Worm (Caenorhabditis elegans): Measurements from ENCODE around the gene ZK795.3.

Gene ZK795.3

DNA sequence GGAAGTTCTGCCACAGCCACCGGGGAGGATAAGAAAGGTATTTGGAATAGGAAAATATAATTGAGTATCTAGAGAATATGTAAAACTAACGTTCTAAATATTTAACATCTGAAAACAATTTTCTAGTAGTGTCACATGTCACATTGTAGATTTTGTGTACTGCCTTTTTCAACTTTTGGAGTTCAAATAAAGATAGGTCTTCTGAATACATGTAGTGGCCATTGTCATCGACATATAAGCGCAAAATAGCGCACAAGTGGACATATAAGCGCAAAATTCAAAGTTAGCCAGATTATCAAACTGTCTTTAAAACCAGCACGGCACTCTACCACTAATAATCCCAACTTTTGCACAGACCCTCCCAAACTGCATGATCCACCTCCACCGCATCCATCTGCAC is 15.1 kb downstream of the ZK795.3 start:
- no peak for TF ChIP-seq hlh-1 (tag; optimal IDR thresholded peaks at IDR 0.05)

DNA sequence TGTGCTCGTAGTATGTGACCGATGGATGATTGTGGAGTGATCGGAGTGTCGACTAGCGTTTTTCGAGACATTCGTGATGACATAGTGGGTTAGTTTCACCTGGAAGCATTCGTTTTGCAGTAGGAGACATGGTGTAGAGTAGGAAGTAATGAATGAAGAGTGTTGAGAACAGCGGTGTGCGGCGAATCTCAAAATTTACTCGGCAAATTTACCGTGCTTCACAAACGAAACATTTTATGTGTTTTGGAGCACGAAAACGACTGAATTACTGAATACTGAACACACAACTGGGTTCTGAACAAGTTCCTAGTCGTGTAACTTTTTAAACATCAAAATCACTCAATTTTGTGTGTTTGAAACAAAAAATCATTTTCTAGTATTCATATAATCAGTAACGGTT is 21.9 kb downstream of the ZK795.3 start, which contains the start of gene K08E7.6:
K08E7.6 (minus strand) TSS at position 101 of the 400 bp plus-strand sequence.
- no peak for TF ChIP-seq snpc-4 (tag; optimal IDR thresholded peaks at IDR 0.05)
- no peak for TF ChIP-seq nhr-237 (tag; optimal IDR thresholded peaks at IDR 0.05)
- no peak for TF ChIP-seq ceh-39 (tag; optimal IDR thresholded peaks at IDR 0.05)
- TF ChIP-seq pha-4 (tag; optimal IDR thresholded peaks at IDR 0.05), result no peak
- no peak for TF ChIP-seq cnd-1 (tag; optimal IDR thresholded peaks at IDR 0.05)
- no peak for TF ChIP-seq elt-3 (tag; optimal IDR thresholded peaks at IDR 0.05)
- no peak for TF ChIP-seq ceh-43 (GFP tag; optimal IDR thresholded peaks at IDR 0.05)
- TF ChIP-seq lsy-2 (tag; optimal IDR thresholded peaks at IDR 0.05), result no peak
- no peak for TF ChIP-seq mab-5 (tag; optimal IDR thresholded peaks at IDR 0.05)

DNA sequence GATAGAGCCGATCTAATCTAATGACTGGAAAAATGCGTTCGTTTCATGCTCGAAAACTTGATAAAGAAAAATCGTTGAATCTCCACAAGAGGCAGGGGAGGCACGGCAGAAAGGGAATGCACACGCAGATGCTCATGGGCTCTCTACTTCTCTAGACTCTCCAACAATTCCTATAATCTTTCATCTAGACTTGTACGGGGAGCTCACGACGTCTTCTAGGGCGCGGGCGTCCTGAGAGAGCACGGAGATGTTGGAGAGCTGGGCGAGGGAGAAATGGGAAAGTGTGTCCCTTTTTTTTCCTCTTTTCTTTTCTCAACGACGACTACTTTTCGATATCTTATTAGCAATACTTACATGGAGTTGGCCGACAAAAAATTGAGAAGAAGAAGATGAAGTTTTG is 24.0 kb downstream of the ZK795.3 start:
- TF ChIP-seq ces-1 (GFP tag; optimal IDR thresholded peaks at IDR 0.05) (peak; percentile 46), lsy-2 (tag; optimal IDR thresholded peaks at IDR 0.05) (no peak)

DNA sequence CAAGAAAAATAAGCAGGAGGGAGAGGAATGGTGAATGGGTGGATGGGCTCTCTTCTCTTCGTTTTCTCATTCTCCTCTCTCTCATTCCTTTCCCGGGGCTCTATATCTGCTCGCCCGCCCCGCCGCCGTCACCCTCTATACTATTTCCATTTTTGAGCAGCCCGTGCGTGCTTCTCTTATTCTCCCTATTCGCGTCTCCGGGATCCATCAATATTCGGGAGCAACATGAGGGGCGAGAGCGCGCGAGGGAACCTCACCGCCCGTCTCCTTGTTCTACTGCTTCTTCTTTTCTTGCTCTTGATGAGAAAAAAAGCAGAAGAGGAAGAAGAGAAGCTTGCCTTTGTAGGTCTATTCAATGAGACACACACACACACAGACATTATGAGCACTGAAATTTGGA is 25.0 kb downstream of the ZK795.3 start:
- TF ChIP-seq blmp-1 (tag; optimal IDR thresholded peaks at IDR 0.05), result no peak
- peak; percentile 6 for TF ChIP-seq sptf-1 (tag; optimal IDR thresholded peaks at IDR 0.05)
- TF ChIP-seq mls-2 (tag; optimal IDR thresholded peaks at IDR 0.05), result no peak
- TF ChIP-seq ces-1 (GFP tag; optimal IDR thresholded peaks at IDR 0.05), result peak; percentile 54
- TF ChIP-seq hlh-1 (tag; optimal IDR thresholded peaks at IDR 0.05), result no peak
- TF ChIP-seq elt-1 (tag; optimal IDR thresholded peaks at IDR 0.05; ENCODE audit: borderline replicate concordance, insufficient read depth), result no peak
- no peak for TF ChIP-seq unc-39 (tag; optimal IDR thresholded peaks at IDR 0.05)
- no peak for TF ChIP-seq tbx-8 (GFP tag; optimal IDR thresholded peaks at IDR 0.05)
- TF ChIP-seq elt-3 (tag; optimal IDR thresholded peaks at IDR 0.05), result no peak
- no peak for TF ChIP-seq unc-120 (tag; optimal IDR thresholded peaks at IDR 0.05; ENCODE audit: poor library complexity, severe bottlenecking)
- TF ChIP-seq nhr-12 (tag; optimal IDR thresholded peaks at IDR 0.05), result no peak

DNA sequence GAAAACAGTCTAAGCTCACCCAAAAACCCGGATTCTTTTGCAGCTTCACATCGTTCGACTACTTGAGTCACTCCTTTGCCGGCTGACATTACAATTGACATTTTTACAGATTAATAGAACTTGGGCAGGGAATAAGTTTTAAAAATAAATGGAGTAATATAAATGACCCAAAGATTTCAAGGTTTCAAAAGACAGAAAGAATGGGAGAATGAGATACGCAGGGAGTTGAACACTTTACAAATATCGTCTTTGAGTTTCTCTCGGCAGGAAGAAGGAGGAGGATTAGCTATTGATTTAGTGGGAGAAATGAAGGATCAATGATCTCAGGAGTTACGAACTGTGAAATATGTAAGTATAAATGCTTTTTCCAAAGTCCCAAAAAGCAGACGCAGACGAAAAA is 26.8 kb downstream of the ZK795.3 start, which contains the start of gene K08E7.8:
K08E7.8 (minus strand) TSS at position 101 of the 400 bp plus-strand sequence.
- TF ChIP-seq nhr-76 (tag; optimal IDR thresholded peaks at IDR 0.05) (no peak), elt-1 (tag; optimal IDR thresholded peaks at IDR 0.05; ENCODE audit: borderline replicate concordance, insufficient read depth) (no peak), unc-39 (tag; optimal IDR thresholded peaks at IDR 0.05) (no peak), cnd-1 (tag; optimal IDR thresholded peaks at IDR 0.05) (no peak), sem-2 (GFP tag; optimal IDR thresholded peaks at IDR 0.05) (no peak), mep-1 (tag; optimal IDR thresholded peaks at IDR 0.05) (no peak), nhr-2 (tag; optimal IDR thresholded peaks at IDR 0.05) (no peak), mab-5 (tag; optimal IDR thresholded peaks at IDR 0.05) (no peak), lsy-2 (tag; optimal IDR thresholded peaks at IDR 0.05) (no peak), ceh-39 (tag; optimal IDR thresholded peaks at IDR 0.05) (no peak), lin-32 (GFP tag; optimal IDR thresholded peaks at IDR 0.05) (no peak), unc-62 (GFP tag; optimal IDR thresholded peaks at IDR 0.05) (no peak), lin-13 (tag; optimal IDR thresholded peaks at IDR 0.05) (no peak), flh-1 (GFP tag; optimal IDR thresholded peaks at IDR 0.05) (no peak), tbx-8 (GFP tag; optimal IDR thresholded peaks at IDR 0.05) (no peak), ces-1 (GFP tag; optimal IDR thresholded peaks at IDR 0.05) (no peak), nhr-12 (tag; optimal IDR thresholded peaks at IDR 0.05) (no peak)

DNA sequence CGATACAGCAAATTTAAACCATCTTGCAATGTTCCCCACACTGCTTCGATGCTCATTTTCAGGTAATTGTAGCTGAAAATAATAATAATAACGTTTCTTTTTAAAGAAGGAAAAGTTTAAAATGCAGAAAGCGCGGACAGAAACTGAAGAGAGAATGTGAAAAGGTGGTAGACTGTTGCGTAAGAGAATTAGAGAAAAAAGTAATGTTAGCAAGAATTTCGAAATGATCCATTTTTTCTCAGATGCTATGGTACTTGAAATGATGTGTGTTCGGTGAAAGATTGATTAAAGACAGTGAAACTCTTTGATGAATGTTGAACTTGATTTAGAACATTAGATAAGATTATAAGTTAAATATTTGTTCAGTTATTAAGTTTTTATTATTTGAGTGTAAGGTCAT is 31.2 kb downstream of the ZK795.3 start, which contains the start of gene cul-6:
cul-6 (minus strand) TSS at position 79 of the 400 bp plus-strand sequence.
- TF ChIP-seq flh-1 (GFP tag; optimal IDR thresholded peaks at IDR 0.05) (no peak), lsy-2 (tag; optimal IDR thresholded peaks at IDR 0.05) (no peak), unc-62 (GFP tag; optimal IDR thresholded peaks at IDR 0.05) (no peak), elt-3 (tag; optimal IDR thresholded peaks at IDR 0.05) (no peak), M03D4.4 (tag; optimal IDR thresholded peaks at IDR 0.05) (no peak), zip-8 (tag; optimal IDR thresholded peaks at IDR 0.05) (no peak), mep-1 (tag; optimal IDR thresholded peaks at IDR 0.05) (no peak), ztf-11 (tag; optimal IDR thresholded peaks at IDR 0.05) (no peak), snpc-4 (tag; optimal IDR thresholded peaks at IDR 0.05) (no peak), unc-120 (tag; optimal IDR thresholded peaks at IDR 0.05; ENCODE audit: poor library complexity, severe bottlenecking) (no peak), cnd-1 (tag; optimal IDR thresholded peaks at IDR 0.05) (no peak), mls-2 (tag; optimal IDR thresholded peaks at IDR 0.05) (no peak)

Measured in whole organism, mixed stage, embryonic.